Fruit fly (Drosophila melanogaster): Measurements from ENCODE around the gene Tango6.
A peak's percentile ranks its signal among the peaks of the same experiment; 100 is the strongest.

The Tango6 gene

dm6 chr2L:18944175-18945012, 24.4 kb upstream of the Tango6 start (continued):
- TF ChIP-seq dati (GFP tag; IDR thresholded peaks at IDR 0.05) (no peak), Asciz (GFP tag; optimal IDR thresholded peaks at IDR 0.05) (no peak), sqz (GFP tag; optimal IDR thresholded peaks at IDR 0.05) (peak; percentile 40), Neu2 (GFP tag; optimal IDR thresholded peaks at IDR 0.05; ENCODE audit: borderline replicate concordance) (no peak), NC2β (GFP tag; optimal IDR thresholded peaks at IDR 0.05) (no peak), pfk (GFP tag; optimal IDR thresholded peaks at IDR 0.05) (peak; percentile 93), maf-S (GFP tag; optimal IDR thresholded peaks at IDR 0.05) (no peak), mirr (GFP tag; optimal IDR thresholded peaks at IDR 0.05) (peak; percentile 34), CG33213 (GFP tag; optimal IDR thresholded peaks at IDR 0.05) (peak; percentile 79), CG7357 (GFP tag; IDR thresholded peaks at IDR 0.05) (no peak), Dp (GFP tag; optimal IDR thresholded peaks at IDR 0.05) (peak; percentile 96), psq (GFP tag; optimal IDR thresholded peaks at IDR 0.05) (peak; percentile 8), CG7963 (GFP tag; IDR thresholded peaks at IDR 0.05; ENCODE audit: partially characterized antibody) (no peak), CG8359 (GFP tag; optimal IDR thresholded peaks at IDR 0.05; ENCODE audit: borderline replicate concordance) (no peak), Ets97D (GFP tag; optimal IDR thresholded peaks at IDR 0.05) (peak; percentile 45), trh (GFP tag; optimal IDR thresholded peaks at IDR 0.05) (no peak), BEAF-32 (GFP tag; optimal IDR thresholded peaks at IDR 0.05) (peak; percentile 70), hbn (GFP tag; IDR thresholded peaks at IDR 0.05; ENCODE audit: partially characterized antibody) (no peak), CG6813 (GFP tag; optimal IDR thresholded peaks at IDR 0.05) (peak; percentile 21), Adf1 (GFP tag; IDR thresholded peaks at IDR 0.05) (no peak), dm (GFP tag; optimal IDR thresholded peaks at IDR 0.05) (peak; percentile 5), CHES-1-like (GFP tag; optimal IDR thresholded peaks at IDR 0.05) (no peak), nau (GFP tag; optimal IDR thresholded peaks at IDR 0.05) (peak; percentile 56), CG12155 (GFP tag; optimal IDR thresholded peaks at IDR 0.05) (peak; percentile 81), Lhr (GFP tag; optimal IDR thresholded peaks at IDR 0.05) (peak; percentile 99), Poxn (GFP tag; IDR thresholded peaks at IDR 0.05) (no peak), CG12659 (GFP tag; optimal IDR thresholded peaks at IDR 0.05) (peak; percentile 52), CG15696 (tag; optimal IDR thresholded peaks at IDR 0.05) (no peak), Nf-YC (tag; optimal IDR thresholded peaks at IDR 0.05) (peak; percentile 71), kni (GFP tag; optimal IDR thresholded peaks at IDR 0.05) (peak; percentile 100), ase (GFP tag; IDR thresholded peaks at IDR 0.05) (no peak), CG8478 (optimal IDR thresholded peaks at IDR 0.05) (no peak), lbe (GFP tag; optimal IDR thresholded peaks at IDR 0.05) (peak; percentile 39), CG5180 (GFP tag; optimal IDR thresholded peaks at IDR 0.05) (peak; percentile 67), CG18262 (tag; optimal IDR thresholded peaks at IDR 0.05) (no peak), disco-r (GFP tag; optimal IDR thresholded peaks at IDR 0.05) (no peak), z (GFP tag; IDR thresholded peaks at IDR 0.05) (no peak), hkb (optimal IDR thresholded peaks at IDR 0.05) (no peak), hkb (GFP tag; IDR thresholded peaks at IDR 0.05) (no peak), al (GFP tag; IDR thresholded peaks at IDR 0.05) (no peak), CG11456 (GFP tag; IDR thresholded peaks at IDR 0.05) (no peak), HHEX (GFP tag; optimal IDR thresholded peaks at IDR 0.05) (peak; percentile 3), gro (GFP tag; optimal IDR thresholded peaks at IDR 0.05) (peak; percentile 10), Six4 (GFP tag; optimal IDR thresholded peaks at IDR 0.05) (peak; percentile 4), Doc3 (GFP tag; IDR thresholded peaks at IDR 0.05; ENCODE audit: partially characterized antibody) (no peak), CG2116 (GFP tag; optimal IDR thresholded peaks at IDR 0.05) (peak; percentile 93), insv (GFP tag; optimal IDR thresholded peaks at IDR 0.05) (peak in 1 of 2 experiments; percentile 75), B-H2 (GFP tag; optimal IDR thresholded peaks at IDR 0.05) (peak; percentile 43), MESR4 (GFP tag; optimal IDR thresholded peaks at IDR 0.05) (no peak)
